Fruit fly (Drosophila melanogaster): Measurements from ENCODE around the gene Nup58.

- TF ChIP-seq CG8478 (optimal IDR thresholded peaks at IDR 0.05) (no peak), pan (optimal IDR thresholded peaks at IDR 0.05) (no peak), psq (optimal IDR thresholded peaks at IDR 0.05) (no peak), EcR (GFP tag; optimal IDR thresholded peaks at IDR 0.05) (no peak), Dll (optimal IDR thresholded peaks at IDR 0.05) (no peak)
Observed at dm6 chr3R:19627792-19628522, 16.9 kb upstream of the Nup58 start.

All from whole organism.